Fruit fly (Drosophila melanogaster) whole organism, embryonic: ENCODE results near the gene gl.

Experiments
- Antp ChIP-seq: fragments of 200-800 bp; sonication (Bioruptor generic); optimal IDR thresholded peaks from 3 replicates; lab custom pipeline; 2016; ENCODE audit warnings: missing biosample characterization, missing genetic modification characterization
- Atf-2 ChIP-seq: fragments of 200-800 bp; sonication (Bioruptor generic); optimal IDR thresholded peaks from 2 replicates; lab custom pipeline; 2016; ENCODE audit warnings: missing biosample characterization, missing genetic modification characterization
- Atf6 ChIP-seq: fragments of 200-800 bp; sonication (Bioruptor generic); IDR thresholded peaks from 2 replicates; pipeline ENCODE4 v1.3.6; 2022; ENCODE audit warnings: missing biosample characterization, missing genetic modification characterization
- B-H2 ChIP-seq: fragments of 200-800 bp; sonication (Bioruptor generic); optimal IDR thresholded peaks from 2 replicates; lab custom pipeline; 2018; ENCODE audit warnings: missing biosample characterization, mild to moderate bottlenecking, missing genetic modification characterization
- BEAF-32 ChIP-seq: fragments of 200-800 bp; sonication (Bioruptor generic); optimal IDR thresholded peaks from 3 replicates; lab custom pipeline; 2017; ENCODE audit warnings: missing biosample characterization, missing genetic modification characterization, mild to moderate bottlenecking, moderate library complexity, missing genetic modification reagents
- CG10543 ChIP-seq: fragments of 200-800 bp; sonication (Bioruptor generic); optimal IDR thresholded peaks from 3 replicates; lab custom pipeline; 2017; ENCODE audit warnings: missing biosample characterization, mild to moderate bottlenecking, missing genetic modification characterization, moderate library complexity
- CG11696 ChIP-seq: fragments of 200-800 bp; sonication (Bioruptor generic); IDR thresholded peaks from 2 replicates; pipeline ENCODE4 v1.3.6; 2022; ENCODE audit warnings: missing biosample characterization, missing genetic modification characterization
- CG12769 ChIP-seq: fragments of 200-800 bp; sonication (Bioruptor generic); optimal IDR thresholded peaks from 2 replicates; lab custom pipeline; 2019; ENCODE audit warnings: missing biosample characterization, mild to moderate bottlenecking, missing genetic modification characterization, moderate library complexity
- CG13287 ChIP-seq: fragments of 200-800 bp; sonication (Bioruptor generic); IDR thresholded peaks from 2 replicates; pipeline ENCODE4 v1.3.6; 2022; ENCODE audit warnings: missing biosample characterization, missing genetic modification characterization; ENCODE audit not compliant: partially characterized antibody
- CG13296 ChIP-seq: fragments of 200-800 bp; sonication (Bioruptor generic); optimal IDR thresholded peaks from 3 replicates; lab custom pipeline; 2018; ENCODE audit warnings: missing biosample characterization, mild to moderate bottlenecking, missing genetic modification characterization
- CG14014 ChIP-seq: fragments of 200-800 bp; sonication (Bioruptor generic); IDR thresholded peaks from 2 replicates; pipeline ENCODE4 v1.3.6; 2022; ENCODE audit warnings: missing biosample characterization, missing genetic modification characterization
- CG14441 ChIP-seq: fragments of 200-800 bp; sonication (Bioruptor generic); IDR thresholded peaks from 2 replicates; pipeline ENCODE4 v1.3.6; 2022; ENCODE audit warnings: missing biosample characterization, missing genetic modification characterization
- CG15269 ChIP-seq: fragments of 200-800 bp; sonication (Bioruptor generic); optimal IDR thresholded peaks from 2 replicates; lab custom pipeline; 2018; ENCODE audit warnings: missing biosample characterization, mild to moderate bottlenecking, missing genetic modification characterization, moderate library complexity
- CG16779 ChIP-seq: fragments of 200-800 bp; sonication (Bioruptor generic); IDR thresholded peaks from 2 replicates; pipeline ENCODE4 v1.3.6; 2022; ENCODE audit warnings: missing biosample characterization, missing genetic modification characterization
- CG16863 ChIP-seq: fragments of 200-800 bp; sonication (Bioruptor generic); optimal IDR thresholded peaks from 3 replicates; lab custom pipeline; 2016; ENCODE audit warnings: missing biosample characterization, missing genetic modification characterization
- CG17385 ChIP-seq: fragments of 200-800 bp; sonication (Bioruptor generic); optimal IDR thresholded peaks from 3 replicates; lab custom pipeline; 2018; ENCODE audit warnings: missing biosample characterization, mild to moderate bottlenecking, missing genetic modification characterization
- CG17912 ChIP-seq: fragments of 200-800 bp; sonication (Bioruptor generic); optimal IDR thresholded peaks from 2 replicates; lab custom pipeline; 2018; ENCODE audit warnings: missing biosample characterization, mild to moderate bottlenecking, missing genetic modification characterization
- CG1792 ChIP-seq: fragments of 200-800 bp; sonication (Bioruptor generic); optimal IDR thresholded peaks from 2 replicates; lab custom pipeline; 2016; ENCODE audit warnings: missing biosample characterization, missing genetic modification characterization
- CG18764 ChIP-seq: fragments of 200-800 bp; sonication (Bioruptor generic); optimal IDR thresholded peaks from 3 replicates; lab custom pipeline; 2016; ENCODE audit warnings: missing biosample characterization, missing genetic modification characterization
- CG2129 ChIP-seq: fragments of 200-800 bp; sonication (Bioruptor generic); IDR thresholded peaks from 2 replicates; pipeline ENCODE4 v1.3.6; 2022; ENCODE audit warnings: missing biosample characterization, missing genetic modification characterization; ENCODE audit not compliant: partially characterized antibody
- CG2875 ChIP-seq: fragments of 200-800 bp; sonication (Bioruptor generic); optimal IDR thresholded peaks from 2 replicates; lab custom pipeline; 2017; ENCODE audit warnings: missing biosample characterization, mild to moderate bottlenecking, missing genetic modification characterization, missing genetic modification reagents
- CG31365 ChIP-seq: fragments of 200-800 bp; sonication (Bioruptor generic); optimal IDR thresholded peaks from 2 replicates; lab custom pipeline; 2018; ENCODE audit warnings: missing biosample characterization, mild to moderate bottlenecking, missing genetic modification characterization
- CG31441 ChIP-seq: fragments of 200-800 bp; sonication (Bioruptor generic); IDR thresholded peaks from 2 replicates; pipeline ENCODE4 v1.3.6; 2022; ENCODE audit warnings: missing biosample characterization, missing genetic modification characterization
- CG3163 ChIP-seq: fragments of 200-800 bp; sonication (Bioruptor generic); optimal IDR thresholded peaks from 3 replicates; lab custom pipeline; 2016; ENCODE audit warnings: missing biosample characterization, missing genetic modification characterization
- CG3847 ChIP-seq: fragments of 200-800 bp; sonication (Bioruptor generic); IDR thresholded peaks from 2 replicates; pipeline ENCODE4 v1.3.6; 2022; ENCODE audit warnings: missing biosample characterization, missing genetic modification characterization
- CG4360 ChIP-seq: fragments of 200-800 bp; sonication (Bioruptor generic); IDR thresholded peaks from 2 replicates; pipeline ENCODE4 v1.3.6; 2022; ENCODE audit warnings: missing biosample characterization, missing genetic modification characterization
- CG5180 ChIP-seq: fragments of 200-800 bp; sonication (Bioruptor generic); optimal IDR thresholded peaks from 3 replicates; lab custom pipeline; 2017; ENCODE audit warnings: missing biosample characterization, missing genetic modification characterization, mild to moderate bottlenecking, moderate library complexity, missing genetic modification reagents
- CG6175 ChIP-seq: fragments of 200-800 bp; sonication (Bioruptor generic); IDR thresholded peaks from 3 replicates; pipeline ENCODE4 v1.3.6; 2022; ENCODE audit warnings: missing biosample characterization, missing genetic modification characterization
- CG7372 ChIP-seq: fragments of 200-800 bp; sonication (Bioruptor generic); IDR thresholded peaks from 2 replicates; pipeline ENCODE4 v1.3.6; 2022; ENCODE audit warnings: missing biosample characterization, missing genetic modification characterization
- CG7928 ChIP-seq: fragments of 200-800 bp; sonication (Bioruptor generic); optimal IDR thresholded peaks from 2 replicates; lab custom pipeline; 2017; ENCODE audit warnings: missing biosample characterization, mild to moderate bottlenecking, missing genetic modification characterization
- CG9437 ChIP-seq: fragments of 200-800 bp; sonication (Bioruptor generic); optimal IDR thresholded peaks from 2 replicates; lab custom pipeline; 2018; ENCODE audit warnings: missing biosample characterization, mild to moderate bottlenecking, missing genetic modification characterization
- Dfd ChIP-seq, 2 experiments: fragments of >200 bp; optimal IDR thresholded peaks; 2 replicates each; lab custom pipeline; 2017; ENCODE audit warnings: missing biosample characterization in 2 of 2, missing genetic modification characterization in 2 of 2
- Dref ChIP-seq: fragments of 200-800 bp; sonication (Bioruptor generic); IDR thresholded peaks from 2 replicates; pipeline ENCODE4 v1.3.6; 2022; ENCODE audit warnings: missing biosample characterization, missing genetic modification characterization
- Drgx ChIP-seq: fragments of 200-800 bp; sonication (Bioruptor generic); IDR thresholded peaks from 2 replicates; pipeline ENCODE4 v1.3.6; 2022; ENCODE audit warnings: missing biosample characterization, missing genetic modification characterization
- E2f2 ChIP-seq: fragments of 200-800 bp; sonication (Bioruptor generic); IDR thresholded peaks from 2 replicates; pipeline ENCODE4 v1.3.6; 2022; ENCODE audit warnings: missing biosample characterization, missing genetic modification characterization
- Fer2 ChIP-seq: fragments of 200-800 bp; sonication (Bioruptor generic); optimal IDR thresholded peaks from 2 replicates; lab custom pipeline; 2018; ENCODE audit warnings: missing biosample characterization, mild to moderate bottlenecking, missing genetic modification characterization, moderate library complexity
- Max ChIP-seq: fragments of 200-800 bp; sonication (Bioruptor generic); optimal IDR thresholded peaks from 2 replicates; lab custom pipeline; 2016; ENCODE audit warnings: missing biosample characterization, mild to moderate bottlenecking, missing genetic modification characterization
- Mes4 ChIP-seq: fragments of 200-800 bp; sonication (Bioruptor generic); optimal IDR thresholded peaks from 2 replicates; lab custom pipeline; 2016; ENCODE audit warnings: missing biosample characterization, missing genetic modification characterization
- Mrtf ChIP-seq: fragments of 200-800 bp; sonication (Bioruptor generic); IDR thresholded peaks from 3 replicates; pipeline ENCODE4 v1.3.6; 2022; ENCODE audit warnings: missing biosample characterization, missing genetic modification characterization
- Opbp ChIP-seq: fragments of 200-800 bp; sonication (Bioruptor generic); IDR thresholded peaks from 3 replicates; pipeline ENCODE4 v1.3.6; 2022; ENCODE audit warnings: missing biosample characterization, missing genetic modification characterization; ENCODE audit not compliant: partially characterized antibody
- Sry-β ChIP-seq: fragments of 200-800 bp; sonication (Bioruptor generic); optimal IDR thresholded peaks from 2 replicates; lab custom pipeline; 2018; ENCODE audit warnings: missing biosample characterization, mild to moderate bottlenecking, missing genetic modification characterization, moderate library complexity
- bsh ChIP-seq, 2 experiments: fragments of 200-800 bp; sonication (Bioruptor generic); optimal IDR thresholded peaks; 2 replicates each; lab custom pipeline; 2017 to 2018; ENCODE audit warnings: mild to moderate bottlenecking in 2 of 2, missing biosample characterization in 2 of 2, missing genetic modification characterization in 2 of 2, moderate library complexity in 1 of 2
- cato ChIP-seq: fragments of 200-800 bp; sonication (Bioruptor generic); optimal IDR thresholded peaks from 2 replicates; lab custom pipeline; 2016; ENCODE audit warnings: missing biosample characterization, missing genetic modification characterization, borderline replicate concordance
- crc ChIP-seq: fragments of 200-800 bp; sonication (Bioruptor generic); optimal IDR thresholded peaks from 2 replicates; lab custom pipeline; 2016; ENCODE audit warnings: missing biosample characterization, missing genetic modification characterization
- crp ChIP-seq, 2 experiments: fragments of 200-800 bp; sonication (Bioruptor generic); optimal IDR thresholded peaks; 2 replicates in 1 of 2; 3 replicates in 1 of 2; lab custom pipeline; 2017; ENCODE audit warnings: missing biosample characterization in 2 of 2, missing genetic modification characterization in 2 of 2, mild to moderate bottlenecking in 1 of 2, moderate library complexity in 1 of 2
- da ChIP-seq: fragments of 200-800 bp; sonication (Bioruptor generic); optimal IDR thresholded peaks from 2 replicates; lab custom pipeline; 2016; ENCODE audit warnings: missing biosample characterization, missing genetic modification characterization
- fd102C ChIP-seq: fragments of 200-800 bp; sonication (Bioruptor generic); optimal IDR thresholded peaks from 2 replicates; lab custom pipeline; 2018; ENCODE audit warnings: missing biosample characterization, mild to moderate bottlenecking, missing genetic modification characterization, moderate library complexity
- lbe ChIP-seq: fragments of 200-800 bp; sonication (Bioruptor generic); optimal IDR thresholded peaks from 2 replicates; lab custom pipeline; 2016; ENCODE audit warnings: missing biosample characterization, mild to moderate bottlenecking, missing genetic modification characterization
- unc-4 ChIP-seq: fragments of 200-800 bp; sonication (Bioruptor generic); IDR thresholded peaks from 2 replicates; pipeline ENCODE4 v1.3.6; 2022; ENCODE audit warnings: missing biosample characterization, missing genetic modification characterization; ENCODE audit not compliant: partially characterized antibody
- vnd ChIP-seq: fragments of 200-800 bp; sonication (Bioruptor generic); IDR thresholded peaks from 3 replicates; pipeline ENCODE4 v1.3.6; 2022; ENCODE audit warnings: missing biosample characterization, missing genetic modification characterization; ENCODE audit not compliant: partially characterized antibody
- wor ChIP-seq: fragments of 200-800 bp; sonication (Bioruptor generic); IDR thresholded peaks from 2 replicates; pipeline ENCODE4 v1.3.6; 2022; ENCODE audit warnings: missing biosample characterization, missing genetic modification characterization

Gene gl

DNA sequence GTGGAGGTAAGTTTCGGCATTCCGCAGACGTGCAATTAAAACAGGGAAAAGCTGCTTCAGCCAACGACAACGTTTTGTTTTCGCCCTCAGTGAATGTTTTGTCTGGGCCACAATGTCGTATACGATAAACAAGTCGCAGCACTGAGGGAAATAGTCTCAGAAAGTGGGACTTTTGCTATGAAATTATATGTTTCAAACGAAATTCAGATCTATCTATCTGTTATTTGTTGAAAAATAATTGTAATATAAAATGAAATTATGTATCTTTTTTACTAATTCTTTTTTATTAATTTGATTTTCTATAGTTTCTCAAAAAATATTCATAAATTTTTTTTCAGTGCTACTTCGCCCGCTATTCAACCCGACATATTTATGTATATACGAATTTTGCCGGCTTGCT, 20.9 kb upstream of the gl start (continued):
- 0 out of 3 replicates have a peak, but pooled peaks have one; percentile 12 for TF ChIP-seq CG6175
- TF ChIP-seq cato (GFP tag; lab: Kevin White, UChicago), result no peak
- no peak for TF ChIP-seq Dref (GFP tag; lab: Robert Waterston, UW)
- TF ChIP-seq Mrtf (GFP tag; lab: Robert Waterston, UW), result no peak
- TF ChIP-seq B-H2 (GFP tag; lab: Kevin White, UChicago), result no peak
- TF ChIP-seq CG13287 (GFP tag; lab: Robert Waterston, UW), result no peak
- TF ChIP-seq CG3163 (GFP tag; lab: Kevin White, UChicago), result no peak
- TF ChIP-seq CG15269 (tag; lab: Kevin White, UChicago), result no peak
- peak; percentile 62; the same call in 1 of the 2 replicates for TF ChIP-seq Atf6 (GFP tag; lab: Robert Waterston, UW)
- no peak for TF ChIP-seq Opbp (GFP tag; lab: Robert Waterston, UW)
- TF ChIP-seq Drgx, result peak; percentile 78
- no peak for TF ChIP-seq unc-4 (GFP tag; lab: Robert Waterston, UW)
- TF ChIP-seq CG2129 (GFP tag; lab: Robert Waterston, UW), result no peak
- TF ChIP-seq CG12769 (tag; lab: Kevin White, UChicago), result no peak
- TF ChIP-seq CG2875 (GFP tag; lab: Kevin White, UChicago), result peak; percentile 19
- peak; percentile 22 for TF ChIP-seq CG13296
- peak in 1 of 2 experiments; percentile 52 for TF ChIP-seq bsh (GFP tag; optimal IDR thresholded peaks at IDR 0.05; lab: Kevin White, UChicago)
- no peak for TF ChIP-seq CG9437
- TF ChIP-seq Max (GFP tag; lab: Kevin White, UChicago), result no peak
- no peak for TF ChIP-seq CG16863 (GFP tag; lab: Kevin White, UChicago)
- TF ChIP-seq crp (GFP tag; optimal IDR thresholded peaks at IDR 0.05; lab: Kevin White, UChicago), result no peak
- TF ChIP-seq CG14441 (GFP tag; lab: Robert Waterston, UW), result peak; percentile 24; the same call in 1 of the 2 replicates
- no peak for TF ChIP-seq Fer2 (tag; lab: Kevin White, UChicago)
- TF ChIP-seq vnd (GFP tag; lab: Robert Waterston, UW), result no peak
- TF ChIP-seq CG17385 (GFP tag; lab: Kevin White, UChicago), result peak; percentile 54
- TF ChIP-seq BEAF-32 (GFP tag; lab: Kevin White, UChicago), result no peak
- no peak for TF ChIP-seq CG31365
- TF ChIP-seq Mes4 (GFP tag; lab: Kevin White, UChicago), result no peak
- TF ChIP-seq CG1792 (GFP tag; lab: Kevin White, UChicago), result no peak
- TF ChIP-seq Antp (GFP tag; lab: Kevin White, UChicago), result no peak
- no peak for TF ChIP-seq CG16779 (GFP tag; lab: Robert Waterston, UW)
- TF ChIP-seq CG4360 (GFP tag; lab: Robert Waterston, UW), result no peak
- TF ChIP-seq CG5180 (GFP tag; lab: Kevin White, UChicago), result no peak
- TF ChIP-seq E2f2, result peak; percentile 36; the same call in 1 of the 2 replicates
- TF ChIP-seq da, result no peak
- TF ChIP-seq CG14014 (GFP tag; lab: Robert Waterston, UW), result peak; percentile 65
- TF ChIP-seq fd102C (GFP tag; lab: Kevin White, UChicago), result no peak
- TF ChIP-seq lbe (GFP tag; lab: Kevin White, UChicago), result peak; percentile 62
- TF ChIP-seq CG10543 (GFP tag; lab: Kevin White, UChicago), result no peak
- TF ChIP-seq CG7928 (GFP tag; lab: Kevin White, UChicago), result no peak
- peak; percentile 38; the same call in 1 of the 2 replicates for TF ChIP-seq CG3847 (GFP tag; lab: Robert Waterston, UW)
- no peak for TF ChIP-seq CG18764
- no peak for TF ChIP-seq Dfd (GFP tag; optimal IDR thresholded peaks at IDR 0.05; lab: Kevin White, UChicago)
- no peak for TF ChIP-seq Sry-β (GFP tag; lab: Kevin White, UChicago)
- TF ChIP-seq wor (GFP tag; lab: Robert Waterston, UW), result no peak
- no peak for TF ChIP-seq CG11696 (GFP tag; lab: Robert Waterston, UW)
- no peak for TF ChIP-seq crc (GFP tag; lab: Kevin White, UChicago)
- TF ChIP-seq CG7372 (GFP tag; lab: Robert Waterston, UW), result no peak
- TF ChIP-seq CG31441, result no peak; the same call in 1 of the 2 replicates
- no peak for TF ChIP-seq CG17912 (GFP tag; lab: Kevin White, UChicago)
- TF ChIP-seq Atf-2 (GFP tag; lab: Kevin White, UChicago), result no peak
